Worm (Caenorhabditis elegans) whole organism, mixed stage, embryonic: ENCODE data around the gene F16G10.3.

Experiments
- ceh-83 ChIP-seq: fragments of 200-800 bp; sonication (Bioruptor generic); optimal IDR thresholded peaks from 2 replicates; lab custom pipeline; 2018; ENCODE audit warnings: mild to moderate bottlenecking, missing genetic modification characterization, missing compliant biosample characterization
- ces-1 ChIP-seq: fragments of 150-350 bp; optimal IDR thresholded peaks from 2 replicates; lab custom pipeline; 2014; ENCODE audit warnings: missing biosample characterization, missing genetic modification reagents, missing genetic modification characterization
- mep-1 ChIP-seq: fragments of 150-350 bp; optimal IDR thresholded peaks from 2 replicates; lab custom pipeline; 2017; ENCODE audit warnings: missing biosample characterization, missing genetic modification reagents, missing genetic modification characterization, inconsistent platforms
- nhr-12 ChIP-seq: fragments of 150-350 bp; optimal IDR thresholded peaks from 2 replicates; lab custom pipeline; 2014; ENCODE audit warnings: missing biosample characterization, missing genetic modification characterization
- nhr-237 ChIP-seq: fragments of 150-350 bp; optimal IDR thresholded peaks from 2 replicates; lab custom pipeline; 2014; ENCODE audit warnings: missing biosample characterization, missing genetic modification characterization
- unc-39 ChIP-seq: fragments of 150-350 bp; optimal IDR thresholded peaks from 2 replicates; lab custom pipeline; 2014; ENCODE audit warnings: missing biosample characterization, missing genetic modification characterization
- unc-62 ChIP-seq: fragments of 150-350 bp; optimal IDR thresholded peaks from 2 replicates; lab custom pipeline; 2014; ENCODE audit warnings: missing biosample characterization, missing genetic modification reagents, missing genetic modification characterization
- ztf-11 ChIP-seq: fragments of 150-350 bp; optimal IDR thresholded peaks from 2 replicates; lab custom pipeline; 2014; ENCODE audit warnings: missing biosample characterization, missing genetic modification characterization

DNA sequence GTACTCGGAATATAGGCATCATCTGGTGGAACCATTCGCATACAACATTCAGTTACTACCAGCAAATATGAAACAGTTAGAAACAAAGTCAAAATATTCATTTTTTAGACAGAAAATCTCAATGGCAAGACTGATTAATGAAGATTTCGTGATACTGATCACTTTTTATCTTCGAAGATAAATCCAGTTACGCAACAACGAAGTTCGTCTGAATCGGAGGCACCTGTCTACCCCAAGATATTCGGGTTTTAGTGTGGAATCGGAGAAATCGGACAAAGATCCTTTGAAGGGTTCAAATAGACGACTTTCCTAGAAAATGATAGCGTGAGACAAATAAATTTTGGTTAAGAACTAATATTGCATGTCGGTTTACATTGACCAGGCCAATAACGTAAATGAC is 23.7 kb downstream of the F16G10.3 start, which contains the start of gene F16G10.13:
- no peak for TF ChIP-seq nhr-237
- no peak for TF ChIP-seq ztf-11
- TF ChIP-seq mep-1 (tag; lab: Kevin White, UChicago): no peak
- TF ChIP-seq unc-62 (GFP tag; lab: Kevin White, UChicago): no peak
- no peak for TF ChIP-seq ceh-83
- no peak for TF ChIP-seq nhr-12
- no peak for TF ChIP-seq unc-39 (tag; lab: Kevin White, UChicago)
- TF ChIP-seq ces-1: no peak
